Fruit fly (Drosophila melanogaster): ENCODE results near the gene meng.
A peak's percentile ranks its signal among the peaks of the same experiment; 100 is the strongest.

The meng gene

DNA sequence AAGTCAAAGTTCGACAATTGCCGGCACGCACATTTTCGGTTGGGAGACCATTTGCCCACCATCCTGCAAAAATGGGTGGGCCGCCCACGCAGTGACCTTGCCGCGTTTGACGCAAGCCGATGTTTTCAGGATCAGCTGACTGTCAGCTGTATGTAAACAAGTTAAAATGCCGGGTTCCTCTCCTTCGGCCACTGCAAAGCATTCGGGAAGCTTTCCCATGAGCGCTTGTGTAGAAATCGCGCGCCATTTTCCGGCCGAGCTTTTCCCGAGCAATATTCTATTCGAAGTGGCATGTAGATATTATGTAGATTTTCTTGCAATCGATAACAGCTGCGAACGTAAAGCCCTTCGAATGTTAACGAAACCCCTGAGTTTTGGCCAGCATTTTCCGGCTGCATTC, 31.3 kb downstream of the meng start, which contains the start of gene CG17378 (continued):
- TF ChIP-seq sna (GFP tag; IDR thresholded peaks at IDR 0.05; ENCODE audit: partially characterized antibody), result 0 out of 2 replicates have a peak, but pooled peaks have one; percentile 28
- no peak for TF ChIP-seq Stat92E (GFP tag; optimal IDR thresholded peaks at IDR 0.05)
- TF ChIP-seq CG4404 (GFP tag; IDR thresholded peaks at IDR 0.05), result no peak
- no peak for TF ChIP-seq wek (GFP tag; optimal IDR thresholded peaks at IDR 0.05)
- TF ChIP-seq Deaf1 (tag; optimal IDR thresholded peaks at IDR 0.05), result peak; percentile 75
- TF ChIP-seq mam (GFP tag; optimal IDR thresholded peaks at IDR 0.05), result no peak
- no peak for TF ChIP-seq az2 (GFP tag; optimal IDR thresholded peaks at IDR 0.05)
- peak; percentile 62; the same call in 1 of the 3 replicates for TF ChIP-seq CG34422 (GFP tag; IDR thresholded peaks at IDR 0.05)
- peak; percentile 12 for TF ChIP-seq BEAF-32 (GFP tag; optimal IDR thresholded peaks at IDR 0.05)
- 0 out of 2 replicates have a peak, but pooled peaks have one; percentile 30 for TF ChIP-seq Dref (GFP tag; IDR thresholded peaks at IDR 0.05)
- TF ChIP-seq gcm2 (GFP tag; optimal IDR thresholded peaks at IDR 0.05), result no peak
- 0 out of 2 replicates have a peak, but pooled peaks have one; percentile 7 for TF ChIP-seq CG32767 (GFP tag; IDR thresholded peaks at IDR 0.05)
- no peak for TF ChIP-seq E2f1 (GFP tag; IDR thresholded peaks at IDR 0.05)
- TF ChIP-seq ftz-f1 (GFP tag; optimal IDR thresholded peaks at IDR 0.05), result peak; percentile 55

DNA sequence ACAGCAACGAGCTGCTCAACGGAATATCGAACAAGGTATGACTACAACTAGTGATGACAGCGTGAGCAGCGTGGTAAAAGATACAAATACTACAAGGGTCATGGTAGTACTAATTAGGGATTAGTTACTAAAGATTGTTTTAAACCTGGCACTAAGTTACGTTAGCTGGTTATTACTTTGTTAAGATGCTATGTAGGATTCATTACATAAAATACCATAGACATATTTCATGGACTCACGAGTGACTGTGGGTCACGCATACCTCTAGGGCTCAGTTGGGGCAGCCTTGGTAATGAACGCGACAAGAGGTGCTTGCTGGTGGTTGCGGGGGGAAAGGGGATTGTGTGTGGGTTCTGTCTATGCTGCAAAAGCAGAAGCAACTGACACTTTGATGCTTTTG, 32.6 kb downstream of the meng start:
- TF ChIP-seq inv (GFP tag; IDR thresholded peaks at IDR 0.05; ENCODE audit: partially characterized antibody) (0 out of 2 replicates have a peak, but pooled peaks have one; percentile 11), stwl (tag; optimal IDR thresholded peaks at IDR 0.05) (no peak), CG1603 (tag; optimal IDR thresholded peaks at IDR 0.05) (no peak), Bgb (GFP tag; IDR thresholded peaks at IDR 0.05; ENCODE audit: partially characterized antibody) (peak; percentile 34; the same call in 1 of the 2 replicates), CG13775 (GFP tag; optimal IDR thresholded peaks at IDR 0.05) (no peak), zen2 (GFP tag; IDR thresholded peaks at IDR 0.05; ENCODE audit: partially characterized antibody) (peak; percentile 48; the same call in 1 of the 3 replicates), CG16813 (GFP tag; IDR thresholded peaks at IDR 0.05; ENCODE audit: partially characterized antibody) (peak; percentile 55; the same call in 2 of the 3 replicates), Dll (GFP tag; IDR thresholded peaks at IDR 0.05; ENCODE audit: partially characterized antibody) (peak; percentile 84), BEAF-32 (GFP tag; optimal IDR thresholded peaks at IDR 0.05) (peak; percentile 53), CG4404 (GFP tag; IDR thresholded peaks at IDR 0.05) (no peak), sob (GFP tag; IDR thresholded peaks at IDR 0.05) (0 out of 2 replicates have a peak, but pooled peaks have one; percentile 18), row (GFP tag; IDR thresholded peaks at IDR 0.05) (peak; percentile 73), yki (optimal IDR thresholded peaks at IDR 0.05) (no peak), CG2129 (GFP tag; IDR thresholded peaks at IDR 0.05; ENCODE audit: partially characterized antibody) (peak; percentile 28; the same call in 1 of the 2 replicates), ham (GFP tag; IDR thresholded peaks at IDR 0.05) (no peak), HLH4C (GFP tag; IDR thresholded peaks at IDR 0.05; ENCODE audit: partially characterized antibody) (0 out of 3 replicates have a peak, but pooled peaks have one; percentile 34), Scr (GFP tag; IDR thresholded peaks at IDR 0.05; ENCODE audit: partially characterized antibody) (peak; percentile 65), CG6765 (GFP tag; optimal IDR thresholded peaks at IDR 0.05) (no peak), gsb-n (tag; optimal IDR thresholded peaks at IDR 0.05) (no peak), knrl (GFP tag; IDR thresholded peaks at IDR 0.05; ENCODE audit: partially characterized antibody) (peak; percentile 60; the same call in 2 of the 3 replicates), unc-4 (GFP tag; IDR thresholded peaks at IDR 0.05; ENCODE audit: partially characterized antibody) (peak; percentile 68), Atf-2 (GFP tag; optimal IDR thresholded peaks at IDR 0.05) (no peak), ssp (GFP tag; IDR thresholded peaks at IDR 0.05) (0 out of 2 replicates have a peak, but pooled peaks have one; percentile 12), prd (optimal IDR thresholded peaks at IDR 0.05) (no peak), prd (GFP tag; IDR thresholded peaks at IDR 0.05) (peak; percentile 34; the same call in 1 of the 3 replicates), CG3847 (GFP tag; IDR thresholded peaks at IDR 0.05) (0 out of 2 replicates have a peak, but pooled peaks have one; percentile 15), sna (GFP tag; IDR thresholded peaks at IDR 0.05; ENCODE audit: partially characterized antibody) (peak; percentile 46; the same call in 1 of the 2 replicates), Ada2b (GFP tag; IDR thresholded peaks at IDR 0.05) (no peak), CG2712 (tag; optimal IDR thresholded peaks at IDR 0.05) (no peak), Doc3 (GFP tag; IDR thresholded peaks at IDR 0.05; ENCODE audit: partially characterized antibody) (peak; percentile 70), sr (GFP tag; IDR thresholded peaks at IDR 0.05) (0 out of 3 replicates have a peak, but pooled peaks have one; percentile 34), CG13287 (GFP tag; IDR thresholded peaks at IDR 0.05; ENCODE audit: partially characterized antibody) (peak; percentile 66), crol (GFP tag; IDR thresholded peaks at IDR 0.05) (peak; percentile 62)
